Fruit fly (Drosophila melanogaster): Measurements from ENCODE around the gene rdgA.

Gene rdgA

dm6 chrX:8861267-8861666 is 45.6 kb upstream of the rdgA start (continued):
- no peak for TF ChIP-seq amos (GFP tag; IDR thresholded peaks at IDR 0.05; ENCODE audit: partially characterized antibody)
- peak; percentile 19; the same call in 1 of the 2 replicates for TF ChIP-seq CG10366 (GFP tag; IDR thresholded peaks at IDR 0.05)
- no peak for TF ChIP-seq eyg (GFP tag; optimal IDR thresholded peaks at IDR 0.05)
- TF ChIP-seq CG17385 (GFP tag; optimal IDR thresholded peaks at IDR 0.05), result peak; percentile 28

dm6 chrX:8863133-8863553 is 43.7 kb upstream of the rdgA start:
- TF ChIP-seq chinmo (GFP tag; IDR thresholded peaks at IDR 0.05; ENCODE audit: partially characterized antibody) (peak; percentile 79; the same call in 1 of the 4 replicates), hb (GFP tag; IDR thresholded peaks at IDR 0.05; ENCODE audit: partially characterized antibody) (peak; percentile 41; the same call in 1 of the 3 replicates), CG12769 (tag; optimal IDR thresholded peaks at IDR 0.05) (peak; percentile 14), pros (GFP tag; optimal IDR thresholded peaks at IDR 0.05) (peak; percentile 9), Bteb2 (GFP tag; optimal IDR thresholded peaks at IDR 0.05) (no peak), CG4360 (GFP tag; IDR thresholded peaks at IDR 0.05) (peak; percentile 72), CG7786 (GFP tag; optimal IDR thresholded peaks at IDR 0.05) (peak; percentile 51), Med (GFP tag) (peak; percentile 79), sd (tag; optimal IDR thresholded peaks at IDR 0.05) (peak; percentile 92), CG1602 (GFP tag; optimal IDR thresholded peaks at IDR 0.05) (no peak), caup (GFP tag; optimal IDR thresholded peaks at IDR 0.05; ENCODE audit: severe bottlenecking) (no peak), E2f2 (GFP tag; IDR thresholded peaks at IDR 0.05) (0 out of 2 replicates have a peak, but pooled peaks have one; percentile 22), bbx (GFP tag; IDR thresholded peaks at IDR 0.05; ENCODE audit: partially characterized antibody) (0 out of 2 replicates have a peak, but pooled peaks have one; percentile 37), NC2β (GFP tag; optimal IDR thresholded peaks at IDR 0.05) (peak; percentile 25)

dm6 chrX:8863554-8864498 is 43.0 kb upstream of the rdgA start:
- TF ChIP-seq jumu (GFP tag; optimal IDR thresholded peaks at IDR 0.05) (peak; percentile 16), lbe (GFP tag; optimal IDR thresholded peaks at IDR 0.05) (peak; percentile 21), Atf3 (GFP tag; optimal IDR thresholded peaks at IDR 0.05) (no peak), ind (GFP tag; optimal IDR thresholded peaks at IDR 0.05) (peak; percentile 64), cad (GFP tag; optimal IDR thresholded peaks at IDR 0.05) (no peak), pan (optimal IDR thresholded peaks at IDR 0.05) (no peak), pan (GFP tag; optimal IDR thresholded peaks at IDR 0.05 in 1 of 2, IDR thresholded peaks at IDR 0.05 in 1 of 2) (peak in 1 of 2 experiments; percentile 77), CG6175 (GFP tag; IDR thresholded peaks at IDR 0.05) (peak; percentile 86; the same call in 2 of the 3 replicates), CG17328 (GFP tag; IDR thresholded peaks at IDR 0.05) (peak; percentile 82), ewg (GFP tag; optimal IDR thresholded peaks at IDR 0.05) (peak; percentile 57), CG7786 (GFP tag; optimal IDR thresholded peaks at IDR 0.05) (peak; percentile 5), ap (GFP tag; IDR thresholded peaks at IDR 0.05) (peak; percentile 85), br (optimal IDR thresholded peaks at IDR 0.05) (no peak), CG13624 (GFP tag; optimal IDR thresholded peaks at IDR 0.05) (no peak), ham (GFP tag; IDR thresholded peaks at IDR 0.05) (peak; percentile 20; the same call in 1 of the 2 replicates), bigmax (GFP tag; optimal IDR thresholded peaks at IDR 0.05) (no peak), zen (tag; optimal IDR thresholded peaks at IDR 0.05) (peak; percentile 75), CG14014 (GFP tag; IDR thresholded peaks at IDR 0.05) (peak; percentile 88), Rx (GFP tag; IDR thresholded peaks at IDR 0.05) (peak; percentile 60), onecut (GFP tag; IDR thresholded peaks at IDR 0.05) (peak; percentile 76), CG10565 (GFP tag; optimal IDR thresholded peaks at IDR 0.05) (no peak), NC2β (GFP tag; optimal IDR thresholded peaks at IDR 0.05) (no peak), CG14710 (tag; optimal IDR thresholded peaks at IDR 0.05) (peak; percentile 78), Dip3 (GFP tag; optimal IDR thresholded peaks at IDR 0.05) (peak; percentile 46), CG9876 (GFP tag; optimal IDR thresholded peaks at IDR 0.05) (no peak), Poxn (GFP tag; IDR thresholded peaks at IDR 0.05) (peak; percentile 52; the same call in 1 of the 2 replicates), Dll (GFP tag; IDR thresholded peaks at IDR 0.05; ENCODE audit: partially characterized antibody) (no peak), MESR4 (GFP tag; optimal IDR thresholded peaks at IDR 0.05) (no peak), CG4404 (GFP tag; IDR thresholded peaks at IDR 0.05) (peak; percentile 70), dati (GFP tag; IDR thresholded peaks at IDR 0.05) (no peak)

All from whole organism, embryonic.